Worm (Caenorhabditis elegans) whole organism, L2 larva: Measurements from ENCODE around the gene F53B1.9.

Source experiments
- F13H6.1 ChIP-seq: sonication (generic microtip); optimal IDR thresholded peaks from 2 replicates; lab custom pipeline; 2016; ENCODE audit warnings: missing genetic modification characterization, missing compliant biosample characterization
- Y55F3AM.14 ChIP-seq: fragments of 200-800 bp; sonication (Bioruptor generic); optimal IDR thresholded peaks from 2 replicates; lab custom pipeline; 2018; ENCODE audit warnings: mild to moderate bottlenecking, missing genetic modification characterization, missing compliant biosample characterization
- ZK546.5 ChIP-seq: sonication (generic microtip); optimal IDR thresholded peaks from 2 replicates; lab custom pipeline; 2017; ENCODE audit warnings: missing biosample characterization, missing genetic modification characterization
- blmp-1 ChIP-seq: sonication (generic microtip); optimal IDR thresholded peaks from 2 replicates; lab custom pipeline; 2017; ENCODE audit warnings: missing genetic modification characterization, mild to moderate bottlenecking, missing compliant biosample characterization, antibody characterized with exemption, moderate library complexity; ENCODE audit not compliant: insufficient read depth
- crh-2 ChIP-seq: sonication (generic microtip); optimal IDR thresholded peaks from 2 replicates; lab custom pipeline; 2017; ENCODE audit warnings: missing biosample characterization, missing genetic modification characterization
- egl-27 ChIP-seq: sonication (generic microtip); optimal IDR thresholded peaks from 3 replicates; lab custom pipeline; 2017; ENCODE audit warnings: missing biosample characterization, missing genetic modification reagents, missing genetic modification characterization
- elt-3 ChIP-seq: sonication (generic microtip); optimal IDR thresholded peaks from 2 replicates; lab custom pipeline; 2017; ENCODE audit warnings: missing biosample characterization, missing genetic modification characterization
- fos-1 ChIP-seq: fragments of 150-350 bp; optimal IDR thresholded peaks from 2 replicates; lab custom pipeline; 2014; ENCODE audit warnings: missing biosample characterization, missing genetic modification characterization
- gmeb-1 ChIP-seq: fragments of 150-350 bp; optimal IDR thresholded peaks from 2 replicates; lab custom pipeline; 2014; ENCODE audit warnings: missing biosample characterization, missing genetic modification characterization
- lsy-2 ChIP-seq, 2 experiments: fragments of 150-350 bp in 1 of 2; sonication (generic microtip) in 1 of 2; optimal IDR thresholded peaks; 2 replicates each; lab custom pipeline; 2014 to 2017; ENCODE audit warnings: missing biosample characterization in 2 of 2, missing genetic modification characterization in 2 of 2
- mab-5 ChIP-seq: fragments of 150-350 bp; optimal IDR thresholded peaks from 2 replicates; lab custom pipeline; 2014; ENCODE audit warnings: missing biosample characterization, missing genetic modification characterization
- nhr-10 ChIP-seq: sonication (generic microtip); optimal IDR thresholded peaks from 2 replicates; lab custom pipeline; 2017; ENCODE audit warnings: missing biosample characterization, missing genetic modification characterization
- nhr-129 ChIP-seq: fragments of 150-350 bp; optimal IDR thresholded peaks from 2 replicates; lab custom pipeline; 2014; ENCODE audit warnings: missing biosample characterization, missing genetic modification characterization
- nhr-21 ChIP-seq: fragments of 150-350 bp; optimal IDR thresholded peaks from 2 replicates; lab custom pipeline; 2014; ENCODE audit warnings: missing biosample characterization, missing genetic modification characterization
- nhr-23 ChIP-seq: fragments of 150-350 bp; optimal IDR thresholded peaks from 2 replicates; lab custom pipeline; 2014; ENCODE audit warnings: missing biosample characterization, missing genetic modification reagents, missing genetic modification characterization
- nhr-25 ChIP-seq: fragments of 150-350 bp; sonication (generic microtip); optimal IDR thresholded peaks from 3 replicates; lab custom pipeline; 2014; ENCODE audit warnings: missing biosample characterization, missing genetic modification characterization
- nhr-6 ChIP-seq: fragments of 150-350 bp; optimal IDR thresholded peaks from 2 replicates; lab custom pipeline; 2014; ENCODE audit warnings: missing biosample characterization, missing genetic modification characterization
- peb-1 ChIP-seq: fragments of 150-350 bp; optimal IDR thresholded peaks from 2 replicates; lab custom pipeline; 2014; ENCODE audit warnings: missing biosample characterization, missing genetic modification characterization
- sem-4 ChIP-seq: fragments of 150-350 bp; optimal IDR thresholded peaks from 2 replicates; lab custom pipeline; 2014; ENCODE audit warnings: missing biosample characterization, missing genetic modification reagents, missing genetic modification characterization
- skn-1 ChIP-seq: sonication (generic microtip); optimal IDR thresholded peaks from 2 replicates; lab custom pipeline; 2017; ENCODE audit warnings: missing biosample characterization, missing genetic modification characterization
- sma-3 ChIP-seq: sonication (generic microtip); optimal IDR thresholded peaks from 2 replicates; lab custom pipeline; 2016; ENCODE audit warnings: missing genetic modification reagents, missing genetic modification characterization, missing compliant biosample characterization
- sma-9 ChIP-seq, 2 experiments: fragments of 150-350 bp in 1 of 2; sonication (generic microtip) in 1 of 2; optimal IDR thresholded peaks; 2 replicates each; lab custom pipeline; 2014 to 2016; ENCODE audit warnings: missing genetic modification characterization in 2 of 2, mild to moderate bottlenecking in 1 of 2, missing biosample characterization in 1 of 2, missing compliant biosample characterization in 1 of 2, missing genetic modification reagents in 1 of 2, moderate library complexity in 1 of 2
- snpc-4 ChIP-seq: fragments of 150-350 bp; optimal IDR thresholded peaks from 2 replicates; lab custom pipeline; 2014; ENCODE audit warnings: missing biosample characterization, missing genetic modification characterization
- unc-39 ChIP-seq: fragments of 150-350 bp; optimal IDR thresholded peaks from 2 replicates; lab custom pipeline; 2014; ENCODE audit warnings: missing biosample characterization, missing genetic modification characterization
- unc-55 ChIP-seq: fragments of 150-350 bp; sonication (generic microtip); optimal IDR thresholded peaks from 3 replicates; lab custom pipeline; 2014; ENCODE audit warnings: missing biosample characterization, missing genetic modification reagents, missing genetic modification characterization
- ztf-1 ChIP-seq: fragments of 200-800 bp; sonication (Bioruptor generic); conservative IDR thresholded peaks from 2 replicates; pipeline ENCODE4 v1.3.6; 2022; ENCODE audit warnings: missing genetic modification characterization, missing compliant biosample characterization
- ztf-11 ChIP-seq: sonication (generic microtip); optimal IDR thresholded peaks from 2 replicates; lab custom pipeline; 2017; ENCODE audit warnings: missing biosample characterization, missing genetic modification characterization
- ztf-4 ChIP-seq: fragments of 150-350 bp; optimal IDR thresholded peaks from 2 replicates; lab custom pipeline; 2014; ENCODE audit warnings: missing biosample characterization, missing genetic modification characterization

Gene F53B1.9

DNA sequence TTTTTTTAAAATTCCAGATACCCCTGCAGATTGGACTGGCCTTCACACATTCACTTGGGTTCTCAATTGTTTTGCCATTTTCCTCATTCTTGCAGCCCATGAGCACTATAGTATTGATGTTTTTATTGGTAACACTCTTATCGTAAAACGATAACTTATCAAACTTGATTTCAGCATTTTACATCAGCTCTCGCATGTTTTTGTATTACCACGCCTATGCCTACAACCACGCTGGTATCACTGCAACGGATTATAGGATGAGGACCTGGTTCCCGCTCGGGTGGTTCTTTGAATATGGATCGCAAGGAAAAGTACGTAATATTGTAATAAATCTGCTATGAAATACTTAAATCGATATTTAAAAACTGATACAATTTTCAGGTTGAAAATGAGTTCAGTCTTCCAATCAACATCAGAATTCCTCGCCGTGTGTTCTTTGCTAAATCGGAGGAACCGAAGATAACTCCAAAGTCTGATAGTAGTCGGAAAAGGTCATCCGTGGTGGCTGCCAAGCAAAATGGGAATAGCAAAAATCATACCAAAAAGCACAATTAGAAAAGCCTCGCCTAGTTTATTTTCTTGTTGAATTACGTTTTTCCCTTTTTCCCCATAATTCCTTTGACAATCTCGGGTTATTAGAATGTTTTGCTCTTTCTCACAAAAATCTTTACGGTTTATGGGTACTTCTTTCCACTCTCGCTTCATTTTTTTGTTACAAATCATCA lies 20.9 kb downstream of the F53B1.9 start:
- no peak for TF ChIP-seq sem-4
- TF ChIP-seq egl-27 (tag; lab: Kevin White, UChicago): no peak
- no peak for TF ChIP-seq gmeb-1
- no peak for TF ChIP-seq peb-1 (tag; lab: Kevin White, UChicago)
- no peak for TF ChIP-seq Y55F3AM.14 (GFP tag; lab: Kevin White, UChicago)
- no peak for TF ChIP-seq unc-55 (GFP tag; lab: Kevin White, UChicago)
- TF ChIP-seq sma-3 (GFP tag; lab: Kevin White, UChicago): no peak
- TF ChIP-seq ztf-4 (tag; lab: Kevin White, UChicago): no peak
- TF ChIP-seq nhr-129 (tag; lab: Kevin White, UChicago): no peak
- TF ChIP-seq mab-5 (tag; lab: Kevin White, UChicago): no peak
- TF ChIP-seq crh-2 (tag; lab: Kevin White, UChicago): no peak
- TF ChIP-seq ztf-11: no peak
- TF ChIP-seq unc-39 (tag; lab: Kevin White, UChicago): no peak
- TF ChIP-seq lsy-2 (tag; optimal IDR thresholded peaks at IDR 0.05; lab: Kevin White, UChicago): no peak
- TF ChIP-seq blmp-1 (tag; lab: Kevin White, UChicago): no peak

DNA sequence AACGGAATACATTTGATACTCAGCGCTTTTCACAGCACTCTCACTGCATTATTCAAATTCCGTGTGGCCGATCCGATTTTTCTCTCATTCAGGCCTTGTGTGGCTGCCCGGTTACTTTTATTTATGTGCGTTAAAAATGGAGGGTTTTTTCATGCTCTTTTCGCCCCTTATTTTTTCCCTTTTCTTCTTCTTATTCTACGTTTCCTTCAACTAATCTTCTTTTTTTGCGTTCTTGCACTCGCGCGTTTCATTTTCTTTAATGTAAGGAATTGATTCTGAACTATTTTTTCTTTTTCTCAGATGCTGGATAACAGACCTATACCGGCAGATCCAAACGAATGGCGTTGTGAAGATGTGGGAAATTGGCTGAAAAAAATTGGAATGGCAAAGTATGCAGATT lies 23.0 kb downstream of the F53B1.9 start, which contains the start of gene F53B1.2:
TSS of gene F53B1.2 (plus strand) at position 301 of the 400 bp plus-strand sequence.
- TF ChIP-seq snpc-4 (no peak), unc-55 (GFP tag; lab: Kevin White, UChicago) (no peak), nhr-21 (tag; lab: Kevin White, UChicago) (no peak), elt-3 (tag; lab: Kevin White, UChicago) (no peak), sem-4 (no peak)
- TF ChIP-seq, all 48 proteins: peak for 0

DNA sequence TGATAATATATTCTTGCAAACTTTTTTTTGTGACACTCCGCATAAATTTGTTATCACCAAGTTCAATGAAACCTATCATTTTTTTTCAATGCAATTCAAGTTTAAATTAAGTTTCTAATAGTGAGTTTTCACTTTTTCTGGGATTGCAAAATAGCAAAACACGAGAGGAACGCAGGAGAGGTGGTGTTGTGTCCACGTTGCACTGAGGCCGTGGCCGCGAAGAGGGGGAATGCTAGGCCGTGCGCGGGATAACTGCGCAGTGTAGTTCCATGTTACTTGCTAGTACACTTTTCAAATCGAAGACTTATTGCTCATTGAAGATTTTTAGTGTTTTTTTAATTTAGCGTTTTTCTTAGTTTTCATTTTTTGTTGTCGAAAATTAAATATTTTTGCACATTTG lies 23.5 kb downstream of the F53B1.9 start:
- TF ChIP-seq elt-3 (tag; lab: Kevin White, UChicago): no peak
- no peak for TF ChIP-seq peb-1 (tag; lab: Kevin White, UChicago)
- peak; percentile 4 for TF ChIP-seq crh-2 (tag; lab: Kevin White, UChicago)
- no peak for TF ChIP-seq nhr-6 (tag; lab: Kevin White, UChicago)
- TF ChIP-seq fos-1 (tag; lab: Kevin White, UChicago): peak; percentile 41
- no peak for TF ChIP-seq nhr-21 (tag; lab: Kevin White, UChicago)

DNA sequence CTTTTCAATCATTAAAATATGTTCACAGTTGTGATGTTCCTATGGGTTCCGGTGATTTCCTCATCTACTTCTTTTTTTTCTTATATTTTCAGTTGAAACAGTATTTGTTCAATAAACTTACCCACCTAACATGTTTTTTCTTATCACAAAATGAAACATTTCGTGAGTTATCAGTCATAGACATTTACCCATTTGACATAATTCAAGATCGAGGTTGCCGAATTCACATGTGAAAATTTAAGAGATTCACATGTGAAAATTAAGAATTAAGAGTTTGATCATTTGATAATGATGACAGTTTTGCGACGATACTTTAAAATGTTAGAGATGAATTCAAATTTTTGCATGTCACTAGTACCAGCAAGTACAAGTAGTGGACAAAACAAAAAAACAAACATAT lies 24.2 kb downstream of the F53B1.9 start:
- TF ChIP-seq sma-9 (GFP tag; optimal IDR thresholded peaks at IDR 0.05; lab: Kevin White, UChicago) (peak; percentile 62), sma-9 (tag; optimal IDR thresholded peaks at IDR 0.05; lab: Kevin White, UChicago) (no peak), nhr-129 (tag; lab: Kevin White, UChicago) (peak; percentile 8), crh-2 (tag; lab: Kevin White, UChicago) (peak; percentile 35), nhr-25 (tag; lab: Kevin White, UChicago) (no peak), fos-1 (tag; lab: Kevin White, UChicago) (peak; percentile 81), unc-39 (tag; lab: Kevin White, UChicago) (no peak), gmeb-1 (peak; percentile 9)
- TF ChIP-seq, all 48 proteins: peak for 5

DNA sequence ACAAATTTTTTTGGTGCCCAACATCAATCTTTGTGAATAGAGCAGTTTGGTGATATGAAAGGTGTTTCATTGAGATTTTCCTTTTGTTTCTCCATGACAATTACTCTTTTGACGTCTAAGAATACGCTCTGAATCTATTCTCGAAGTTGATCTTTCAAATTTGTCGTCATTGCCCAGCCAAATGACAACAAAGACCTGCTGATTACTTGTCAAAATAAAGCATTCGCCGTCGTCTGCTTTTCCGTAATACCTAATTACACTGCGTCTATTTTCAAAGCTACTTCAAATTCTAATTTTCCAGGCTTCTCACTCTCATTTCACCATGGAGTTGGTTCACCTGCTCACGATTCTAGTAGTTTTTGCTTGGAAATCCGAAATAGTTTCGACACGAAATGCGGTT lies 26.3 kb downstream of the F53B1.9 start, which contains the start of gene F53B1.3:
TSS of gene F53B1.3 (plus strand) at position 301 of the 400 bp plus-strand sequence.
- TF ChIP-seq nhr-10 (tag; lab: Kevin White, UChicago): no peak
- TF ChIP-seq ZK546.5 (tag; lab: Kevin White, UChicago): no peak
- no peak for TF ChIP-seq skn-1 (tag; lab: Kevin White, UChicago)
- TF ChIP-seq unc-55 (GFP tag; lab: Kevin White, UChicago): no peak
- no peak for TF ChIP-seq F13H6.1 (tag; lab: Kevin White, UChicago)
- no peak for TF ChIP-seq nhr-23
- no peak for TF ChIP-seq ztf-1 (GFP tag; lab: Robert Waterston, UW)
- no peak for TF ChIP-seq sma-9 (GFP tag; optimal IDR thresholded peaks at IDR 0.05; lab: Kevin White, UChicago)
- no peak for TF ChIP-seq sma-9 (tag; optimal IDR thresholded peaks at IDR 0.05; lab: Kevin White, UChicago)
- TF ChIP-seq, all 48 proteins: peak for 0

DNA sequence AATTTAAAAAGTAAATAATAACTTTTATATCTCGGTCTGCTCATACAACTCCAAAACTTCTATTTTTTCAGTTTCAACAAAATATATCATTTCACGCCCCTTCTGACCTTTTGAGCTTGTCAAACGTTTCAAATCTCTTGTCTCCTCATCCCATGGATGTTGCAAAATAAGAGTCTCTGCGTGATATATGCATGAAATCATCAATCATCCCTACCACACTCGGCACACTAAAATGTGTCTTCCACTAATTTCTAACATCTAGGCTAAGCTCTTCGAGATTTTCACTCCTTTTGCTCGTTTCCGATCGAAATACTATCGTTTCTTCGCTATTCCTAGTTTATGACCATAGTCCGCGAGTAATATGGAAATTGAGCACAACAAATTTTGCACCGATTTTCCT lies 32.6 kb downstream of the F53B1.9 start:
- TF ChIP-seq unc-55 (GFP tag; lab: Kevin White, UChicago) (peak; percentile 13), mab-5 (tag; lab: Kevin White, UChicago) (peak; percentile 57), peb-1 (tag; lab: Kevin White, UChicago) (no peak)
- TF ChIP-seq, all 48 proteins: peak for 2
